Fruit fly (Drosophila melanogaster): ENCODE measurements around the gene OXA1L.
A peak's percentile ranks its signal among the peaks of the same experiment; 100 is the strongest.

DNA sequence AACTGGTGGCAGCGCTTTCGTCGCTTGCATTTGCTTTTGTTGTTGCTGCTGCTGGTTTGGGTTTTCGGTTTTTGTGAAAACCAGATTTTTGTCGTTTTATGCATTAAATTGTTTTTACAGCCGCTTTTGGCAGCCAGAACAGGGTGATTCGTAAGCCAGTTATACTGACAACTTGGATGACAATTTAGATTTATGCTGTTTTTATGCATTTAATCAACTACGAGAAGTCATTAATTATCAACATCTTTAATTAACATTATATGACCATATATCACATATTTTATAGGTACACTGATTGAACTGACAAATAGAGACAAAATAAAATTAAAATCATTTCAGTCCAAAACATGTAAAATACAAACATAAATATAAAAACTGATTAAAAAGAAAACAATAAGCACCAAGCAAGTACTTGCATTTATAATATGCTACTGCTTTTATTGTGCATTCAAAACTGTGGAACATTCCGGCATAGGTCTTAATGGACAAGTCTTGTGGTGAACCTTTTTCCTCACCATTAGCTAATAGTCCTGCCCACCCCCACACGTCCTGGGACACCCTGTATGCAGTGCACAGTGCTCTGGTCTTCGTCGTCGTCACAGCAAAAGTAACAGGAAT, 31.4 kb downstream of the OXA1L start:
- TF ChIP-seq CG7045 (GFP tag; optimal IDR thresholded peaks at IDR 0.05): peak; percentile 23
- TF ChIP-seq CG14711 (tag; optimal IDR thresholded peaks at IDR 0.05): no peak
- no peak for TF ChIP-seq Clk (GFP tag; optimal IDR thresholded peaks at IDR 0.05)
- peak; percentile 29 for TF ChIP-seq CG12768 (GFP tag; optimal IDR thresholded peaks at IDR 0.05)
- no peak for TF ChIP-seq CG1620 (GFP tag; optimal IDR thresholded peaks at IDR 0.05)
- TF ChIP-seq CG5204 (GFP tag; optimal IDR thresholded peaks at IDR 0.05): peak; percentile 22
- TF ChIP-seq toe (GFP tag; optimal IDR thresholded peaks at IDR 0.05): peak; percentile 15
- peak; percentile 52 for TF ChIP-seq kay (GFP tag; ENCODE audit: borderline replicate concordance)
- no peak for TF ChIP-seq cnc (optimal IDR thresholded peaks at IDR 0.05)
- no peak for TF ChIP-seq Mnt (GFP tag; optimal IDR thresholded peaks at IDR 0.05)
- TF ChIP-seq pad (GFP tag; optimal IDR thresholded peaks at IDR 0.05): no peak
- TF ChIP-seq Crg-1 (GFP tag; optimal IDR thresholded peaks at IDR 0.05): no peak

All from whole organism, adult.